Fruit fly (Drosophila melanogaster): ENCODE measurements around the gene Atx-1.

dm6 chrX:6832584-6832983, 9.6 kb downstream of the Atx-1 start, which contains the start of gene mAChR-C:
- TF ChIP-seq CG14711 (tag; optimal IDR thresholded peaks at IDR 0.05) (no peak), Crg-1 (GFP tag; optimal IDR thresholded peaks at IDR 0.05) (no peak), Mnt (GFP tag; optimal IDR thresholded peaks at IDR 0.05) (no peak), Hr96 (GFP tag; optimal IDR thresholded peaks at IDR 0.05) (no peak), CG12768 (GFP tag; optimal IDR thresholded peaks at IDR 0.05) (no peak), ovo (GFP tag; optimal IDR thresholded peaks at IDR 0.05) (no peak), CG33017 (tag; optimal IDR thresholded peaks at IDR 0.05) (no peak), tj (GFP tag; optimal IDR thresholded peaks at IDR 0.05) (no peak), Clk (GFP tag; optimal IDR thresholded peaks at IDR 0.05) (no peak), CG5204 (GFP tag; optimal IDR thresholded peaks at IDR 0.05) (no peak)

Data from whole organism, adult.